Worm (Caenorhabditis elegans) whole organism, late embryonic: ENCODE results near the gene F11A5.13.

ENCODE experiments used
- C38D4.7 ChIP-seq: fragments of 200-800 bp; sonication (Bioruptor generic); optimal IDR thresholded peaks from 2 replicates; lab custom pipeline; 2018; ENCODE audit warnings: mild to moderate bottlenecking, missing genetic modification characterization, moderate library complexity, missing compliant biosample characterization
- F13H6.1 ChIP-seq: sonication (generic microtip); optimal IDR thresholded peaks from 2 replicates; lab custom pipeline; 2016; ENCODE audit warnings: missing genetic modification characterization, missing compliant biosample characterization
- K09A11.1 ChIP-seq: sonication (generic microtip); optimal IDR thresholded peaks from 2 replicates; lab custom pipeline; 2017; ENCODE audit warnings: antibody characterized with exemption, mild to moderate bottlenecking, missing genetic modification characterization, missing compliant biosample characterization; ENCODE audit not compliant: insufficient read depth
- Y22D7AL.16 ChIP-seq: sonication (generic microtip); optimal IDR thresholded peaks from 2 replicates; lab custom pipeline; 2016; ENCODE audit warnings: missing genetic modification characterization, missing compliant biosample characterization
- ahr-1 ChIP-seq: sonication (generic microtip); optimal IDR thresholded peaks from 2 replicates; lab custom pipeline; 2016; ENCODE audit warnings: missing genetic modification characterization, missing compliant biosample characterization
- ceh-14 ChIP-seq: sonication (generic microtip); optimal IDR thresholded peaks from 2 replicates; lab custom pipeline; 2016; ENCODE audit warnings: missing genotype, missing genetic modification characterization, missing compliant biosample characterization
- ceh-18 ChIP-seq: sonication (generic microtip); optimal IDR thresholded peaks from 2 replicates; lab custom pipeline; 2016; ENCODE audit warnings: missing genetic modification characterization, missing compliant biosample characterization
- ceh-19 ChIP-seq: fragments of 200-800 bp; sonication (Bioruptor generic); optimal IDR thresholded peaks from 2 replicates; lab custom pipeline; 2018; ENCODE audit warnings: mild to moderate bottlenecking, missing genetic modification characterization, missing compliant biosample characterization
- ceh-30 ChIP-seq: fragments of 150-350 bp; optimal IDR thresholded peaks from 2 replicates; lab custom pipeline; 2014; ENCODE audit warnings: missing biosample characterization, missing genetic modification characterization
- ceh-34 ChIP-seq: sonication (generic microtip); optimal IDR thresholded peaks from 2 replicates; lab custom pipeline; 2016; ENCODE audit warnings: mild to moderate bottlenecking, missing genetic modification characterization, missing compliant biosample characterization
- ceh-48 ChIP-seq: sonication (generic microtip); optimal IDR thresholded peaks from 2 replicates; lab custom pipeline; 2016; ENCODE audit warnings: missing genetic modification characterization, inconsistent platforms, missing compliant biosample characterization
- ceh-6 ChIP-seq: fragments of 200-800 bp; sonication (Bioruptor generic); optimal IDR thresholded peaks from 2 replicates; lab custom pipeline; 2018; ENCODE audit warnings: mild to moderate bottlenecking, missing genetic modification characterization, missing compliant biosample characterization
- dve-1 ChIP-seq: sonication (generic microtip); optimal IDR thresholded peaks from 2 replicates; lab custom pipeline; 2017; ENCODE audit warnings: antibody characterized with exemption, mild to moderate bottlenecking, missing genetic modification characterization, missing compliant biosample characterization
- elt-2 ChIP-seq: sonication (generic microtip); optimal IDR thresholded peaks from 2 replicates; lab custom pipeline; 2016; ENCODE audit warnings: missing genetic modification reagents, missing genetic modification characterization, missing compliant biosample characterization
- ets-4 ChIP-seq: sonication (generic microtip); optimal IDR thresholded peaks from 2 replicates; lab custom pipeline; 2016; ENCODE audit warnings: missing genetic modification characterization, missing compliant biosample characterization
- fax-1 ChIP-seq: sonication (generic microtip); optimal IDR thresholded peaks from 2 replicates; lab custom pipeline; 2016; ENCODE audit warnings: missing genotype, missing genetic modification characterization, missing compliant biosample characterization
- fkh-10 ChIP-seq: fragments of 150-350 bp; optimal IDR thresholded peaks from 2 replicates; lab custom pipeline; 2014; ENCODE audit warnings: missing biosample characterization, missing genetic modification reagents, missing genetic modification characterization
- fkh-6 ChIP-seq: sonication (generic microtip); optimal IDR thresholded peaks from 2 replicates; lab custom pipeline; 2016; ENCODE audit warnings: missing genetic modification characterization, missing compliant biosample characterization
- hlh-13 ChIP-seq: fragments of 200-800 bp; sonication (Bioruptor generic); optimal IDR thresholded peaks from 2 replicates; lab custom pipeline; 2018; ENCODE audit warnings: mild to moderate bottlenecking, missing genetic modification characterization, missing compliant biosample characterization
- hlh-15 ChIP-seq: sonication (generic microtip); optimal IDR thresholded peaks from 2 replicates; lab custom pipeline; 2016; ENCODE audit warnings: missing genetic modification characterization, missing compliant biosample characterization
- hlh-8 ChIP-seq: sonication (generic microtip); optimal IDR thresholded peaks from 2 replicates; lab custom pipeline; 2016; ENCODE audit warnings: missing genotype, missing genetic modification characterization, missing compliant biosample characterization
- lim-6 ChIP-seq: sonication (generic microtip); optimal IDR thresholded peaks from 2 replicates; lab custom pipeline; 2016; ENCODE audit warnings: missing genetic modification characterization, missing compliant biosample characterization
- lin-11 ChIP-seq: fragments of 200-800 bp; sonication (Bioruptor generic); optimal IDR thresholded peaks from 2 replicates; lab custom pipeline; 2018; ENCODE audit warnings: mild to moderate bottlenecking, missing genetic modification characterization, missing compliant biosample characterization
- nhr-11 ChIP-seq: fragments of 150-350 bp; optimal IDR thresholded peaks from 2 replicates; lab custom pipeline; 2014; ENCODE audit warnings: missing biosample characterization, missing genetic modification characterization
- nhr-232 ChIP-seq: sonication (generic microtip); optimal IDR thresholded peaks from 2 replicates; lab custom pipeline; 2016; ENCODE audit warnings: missing genetic modification characterization, missing compliant biosample characterization
- npax-4 ChIP-seq: sonication (generic microtip); optimal IDR thresholded peaks from 2 replicates; lab custom pipeline; 2016; ENCODE audit warnings: missing genetic modification characterization, missing compliant biosample characterization
- odd-2 ChIP-seq: sonication (generic microtip); optimal IDR thresholded peaks from 2 replicates; lab custom pipeline; 2017; ENCODE audit warnings: antibody characterized with exemption, mild to moderate bottlenecking, missing genetic modification characterization, missing compliant biosample characterization
- pha-2 ChIP-seq: sonication (generic microtip); optimal IDR thresholded peaks from 2 replicates; lab custom pipeline; 2017; ENCODE audit warnings: mild to moderate bottlenecking, missing genetic modification characterization, missing compliant biosample characterization
- pha-4 ChIP-seq: fragments of 150-350 bp; optimal IDR thresholded peaks from 2 replicates; lab custom pipeline; 2018; ENCODE audit warnings: missing biosample characterization, missing genetic modification reagents, missing genetic modification characterization
- pros-1 ChIP-seq: fragments of 150-350 bp; optimal IDR thresholded peaks from 2 replicates; lab custom pipeline; 2014; ENCODE audit warnings: missing biosample characterization, missing genetic modification reagents, missing genetic modification characterization
- rnt-1 ChIP-seq: sonication (generic microtip); optimal IDR thresholded peaks from 2 replicates; lab custom pipeline; 2016; ENCODE audit warnings: missing genetic modification characterization, missing compliant biosample characterization
- sdc-2 ChIP-seq: sonication (generic microtip); optimal IDR thresholded peaks from 2 replicates; lab custom pipeline; 2016; ENCODE audit warnings: missing genotype, missing genetic modification characterization, missing compliant biosample characterization
- sox-2 ChIP-seq: fragments of 200-800 bp; sonication (Bioruptor generic); IDR thresholded peaks from 2 replicates; pipeline ENCODE4 v1.3.6; 2022; ENCODE audit warnings: missing genetic modification reagents, missing genetic modification characterization, missing compliant biosample characterization
- sox-4 ChIP-seq: sonication (generic microtip); optimal IDR thresholded peaks from 2 replicates; lab custom pipeline; 2017; ENCODE audit warnings: mild to moderate bottlenecking, missing genetic modification characterization, inconsistent platforms, missing compliant biosample characterization
- syd-9 ChIP-seq: sonication (generic microtip); optimal IDR thresholded peaks from 2 replicates; lab custom pipeline; 2016; ENCODE audit warnings: mild to moderate bottlenecking, missing genetic modification characterization, moderate library complexity, missing compliant biosample characterization
- tbx-7 ChIP-seq: sonication (generic microtip); optimal IDR thresholded peaks from 2 replicates; lab custom pipeline; 2016; ENCODE audit warnings: missing genotype, missing genetic modification characterization, missing compliant biosample characterization
- ttx-3 ChIP-seq: sonication (generic microtip); optimal IDR thresholded peaks from 2 replicates; lab custom pipeline; 2016; ENCODE audit warnings: missing genetic modification reagents, missing genetic modification characterization, missing compliant biosample characterization
- unc-3 ChIP-seq, 2 experiments: fragments of 200-800 bp in 1 of 2; sonication (Bioruptor generic) in 1 of 2; sonication (generic microtip) in 1 of 2; conservative IDR thresholded peaks in 1 of 2; optimal IDR thresholded peaks in 1 of 2; 2 replicates each; pipeline versions ENCODE4 v1.3.6 to Lab custom; 2016 to 2022; ENCODE audit warnings: missing compliant biosample characterization in 2 of 2, missing genetic modification characterization in 2 of 2, missing genetic modification reagents in 1 of 2
- unc-42 ChIP-seq: sonication (generic microtip); optimal IDR thresholded peaks from 2 replicates; lab custom pipeline; 2016; ENCODE audit warnings: missing genotype, missing genetic modification characterization, missing compliant biosample characterization
- zip-5 ChIP-seq: sonication (generic microtip); optimal IDR thresholded peaks from 2 replicates; lab custom pipeline; 2016; ENCODE audit warnings: missing genetic modification characterization, missing compliant biosample characterization
- ztf-16 ChIP-seq: sonication (generic microtip); optimal IDR thresholded peaks from 2 replicates; lab custom pipeline; 2017; ENCODE audit warnings: missing genetic modification characterization, missing compliant biosample characterization

The F11A5.13 gene

DNA sequence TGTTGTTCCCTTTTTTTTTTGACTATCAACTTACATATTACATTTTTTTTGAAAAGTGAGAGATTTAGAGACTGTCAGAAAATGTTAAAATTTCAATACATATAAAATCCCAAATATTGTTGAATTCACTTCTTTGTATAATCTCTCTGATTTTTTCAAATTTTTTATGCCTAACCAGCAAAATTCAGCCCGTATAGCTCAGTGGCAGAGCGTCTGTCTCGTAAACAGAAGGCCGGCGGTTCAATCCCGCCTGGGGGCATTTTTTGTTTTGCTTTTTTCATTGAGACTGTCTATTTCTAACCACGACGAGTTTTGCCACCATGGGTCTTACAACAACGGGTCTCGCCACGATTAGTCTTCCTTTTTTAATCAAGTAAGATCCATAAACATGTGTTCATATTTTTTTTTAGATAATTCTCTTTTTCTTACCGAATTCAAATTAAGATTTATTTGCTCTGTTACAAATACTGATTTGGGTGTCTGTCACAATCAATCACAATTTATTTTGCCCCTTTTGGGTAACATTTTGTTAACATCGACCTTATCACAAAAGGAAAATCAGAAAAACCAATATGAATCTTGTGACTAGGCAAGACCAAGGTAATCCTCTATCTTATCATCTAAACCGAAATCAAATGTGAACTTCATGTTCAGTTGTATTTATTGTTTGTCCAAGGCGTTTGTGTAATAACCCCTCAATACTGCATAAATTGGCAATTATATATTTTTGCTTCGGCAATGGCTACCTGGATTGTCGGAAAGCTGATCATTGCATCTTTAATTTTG lies 7.3 kb downstream of the F11A5.13 start, which contains the start of gene glc-1:
TSS of gene glc-1 (plus strand) at position 663 of the 786 bp plus-strand sequence.
- TF ChIP-seq sox-2 (GFP tag; lab: Robert Waterston, UW) (no peak), ceh-48 (no peak), ets-4 (tag; lab: Kevin White, UChicago) (no peak), lin-11 (no peak), unc-3 (GFP tag; conservative IDR thresholded peaks at IDR 0.05; lab: Robert Waterston, UW) (no peak), unc-3 (tag; optimal IDR thresholded peaks at IDR 0.05; lab: Kevin White, UChicago) (no peak), hlh-15 (no peak), sox-4 (no peak), ceh-19 (GFP tag; lab: Kevin White, UChicago) (no peak), tbx-7 (tag; lab: Kevin White, UChicago) (no peak), fkh-10 (GFP tag; lab: Kevin White, UChicago) (no peak), C38D4.7 (no peak), K09A11.1 (tag; lab: Kevin White, UChicago) (no peak), ceh-30 (tag; lab: Kevin White, UChicago) (no peak), ceh-34 (tag; lab: Kevin White, UChicago) (no peak), elt-2 (no peak), ceh-14 (tag; lab: Kevin White, UChicago) (no peak)

DNA sequence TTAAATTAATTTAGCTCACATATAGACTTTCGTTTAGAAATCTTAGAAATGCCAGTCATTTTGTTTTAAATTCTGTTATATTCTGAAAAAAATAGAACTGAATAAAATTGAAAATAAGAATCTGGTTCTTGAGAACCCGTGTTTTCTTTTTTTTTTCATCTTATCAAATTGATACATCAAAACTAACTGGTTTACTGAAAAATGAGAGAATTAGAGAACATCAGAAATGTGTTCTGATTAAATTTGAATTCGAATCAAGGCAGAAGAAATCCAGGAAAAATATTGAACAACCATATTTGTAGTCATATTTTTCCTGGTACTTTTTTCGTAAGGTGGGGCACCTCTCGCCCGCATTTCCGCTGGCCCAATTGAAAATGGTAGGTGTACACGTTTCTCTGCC lies 8.0 kb downstream of the F11A5.13 start, which contains the start of gene F11A5.15:
TSS of gene F11A5.15 (minus strand) at position 101 of the 400 bp plus-strand sequence.
- no peak for TF ChIP-seq ttx-3 (tag; lab: Kevin White, UChicago)

DNA sequence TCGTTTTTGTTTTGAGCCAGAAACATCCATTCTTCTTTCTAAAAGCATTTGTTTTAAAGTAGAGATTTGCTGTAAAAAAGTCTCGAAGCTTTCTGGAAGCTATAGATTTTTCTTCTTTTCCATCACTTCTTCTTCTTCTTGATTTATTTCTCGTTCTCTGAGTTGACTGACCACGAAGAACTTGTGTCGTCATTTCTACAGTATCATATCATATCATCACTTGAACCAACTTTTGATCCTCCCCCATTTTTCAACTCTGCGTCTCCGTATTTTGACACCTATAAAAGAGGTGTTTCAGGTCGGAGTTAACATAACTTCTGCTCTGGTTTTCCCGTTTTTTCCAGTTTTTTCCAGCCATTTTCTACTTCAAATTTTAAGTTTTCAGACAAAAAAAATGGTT lies 12.0 kb downstream of the F11A5.13 start, which contains the start of gene F11A5.9:
TSS of gene F11A5.9 (plus strand) at position 386 of the 400 bp plus-strand sequence.
- no peak for TF ChIP-seq fax-1 (tag; lab: Kevin White, UChicago)
- TF ChIP-seq ttx-3 (tag; lab: Kevin White, UChicago): no peak
- TF ChIP-seq sox-2 (GFP tag; lab: Robert Waterston, UW): no peak
- TF ChIP-seq fkh-10 (GFP tag; lab: Kevin White, UChicago): no peak
- no peak for TF ChIP-seq hlh-13 (GFP tag; lab: Kevin White, UChicago)
- no peak for TF ChIP-seq ceh-6 (GFP tag; lab: Kevin White, UChicago)
- TF ChIP-seq F13H6.1 (tag; lab: Kevin White, UChicago): no peak
- no peak for TF ChIP-seq pros-1 (tag; lab: Kevin White, UChicago)
- TF ChIP-seq, all 69 proteins: peak for 0

DNA sequence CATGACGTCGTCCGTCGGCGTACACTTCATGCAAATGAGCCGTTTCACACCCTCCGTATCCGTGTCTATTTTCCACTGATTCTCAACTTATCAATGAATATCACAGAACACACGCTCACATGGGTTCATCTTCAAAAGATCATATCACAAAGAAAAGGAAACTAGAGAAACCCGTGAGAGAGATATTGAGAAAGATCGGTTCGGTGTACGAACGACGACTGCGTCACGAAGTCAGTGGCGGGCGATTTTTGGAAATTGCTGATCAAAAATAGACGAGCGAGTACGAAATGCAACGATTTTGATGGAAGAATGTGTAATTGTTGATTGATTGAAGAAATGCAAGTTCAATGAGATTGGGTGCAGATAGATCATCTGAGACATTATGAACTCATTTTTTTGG lies 13.2 kb downstream of the F11A5.13 start:
- TF ChIP-seq fkh-6 (tag; lab: Kevin White, UChicago) (no peak), ceh-30 (tag; lab: Kevin White, UChicago) (no peak), dve-1 (tag; lab: Kevin White, UChicago) (no peak), hlh-15 (no peak), unc-3 (GFP tag; conservative IDR thresholded peaks at IDR 0.05; lab: Robert Waterston, UW) (no peak), unc-3 (tag; optimal IDR thresholded peaks at IDR 0.05; lab: Kevin White, UChicago) (no peak), pha-2 (tag; lab: Kevin White, UChicago) (no peak), odd-2 (no peak), lim-6 (no peak), hlh-13 (GFP tag; lab: Kevin White, UChicago) (no peak), C38D4.7 (no peak), unc-42 (tag; lab: Kevin White, UChicago) (no peak)
- TF ChIP-seq, all 69 proteins: peak for 0

DNA sequence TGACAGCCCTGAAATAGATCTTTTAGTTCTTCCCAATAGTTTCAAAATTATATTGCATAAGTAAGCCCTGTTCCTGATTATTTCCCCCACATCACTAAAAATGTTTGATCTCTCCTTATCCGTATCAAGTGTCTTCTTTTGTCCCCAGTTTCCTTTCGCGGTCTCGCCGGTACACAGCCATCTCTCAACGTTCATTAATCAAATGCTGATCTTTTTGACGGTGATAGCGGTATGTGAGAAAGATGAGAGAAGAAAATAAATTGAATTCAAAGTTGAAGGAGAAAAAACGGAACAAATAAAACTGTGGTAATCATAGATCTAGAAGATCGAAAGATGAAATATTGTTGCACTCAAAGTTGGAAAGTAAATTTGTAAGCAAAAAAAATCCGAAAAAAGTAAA lies 14.8 kb downstream of the F11A5.13 start:
- TF ChIP-seq nhr-11 (tag; lab: Kevin White, UChicago) (no peak), ahr-1 (no peak), F13H6.1 (tag; lab: Kevin White, UChicago) (no peak), K09A11.1 (tag; lab: Kevin White, UChicago) (no peak), Y22D7AL.16 (tag; lab: Kevin White, UChicago) (no peak), ceh-34 (tag; lab: Kevin White, UChicago) (no peak), odd-2 (no peak), npax-4 (no peak), ceh-19 (GFP tag; lab: Kevin White, UChicago) (no peak), dve-1 (tag; lab: Kevin White, UChicago) (no peak), hlh-8 (no peak), syd-9 (tag; lab: Kevin White, UChicago) (no peak), sdc-2 (no peak), rnt-1 (tag; lab: Kevin White, UChicago) (no peak), pha-4 (tag; lab: Kevin White, UChicago) (no peak), ceh-18 (tag; lab: Kevin White, UChicago) (no peak), zip-5 (tag; lab: Kevin White, UChicago) (no peak), ztf-16 (tag; lab: Kevin White, UChicago) (no peak), nhr-232 (tag; lab: Kevin White, UChicago) (no peak)
